Fruit fly (Drosophila melanogaster) whole organism, embryonic: ENCODE data around the gene PolA1.
A peak's percentile ranks its signal among the peaks of the same experiment; 100 is the strongest.

Experiments
- Atf3 ChIP-seq: fragments of 200-800 bp; sonication (Bioruptor generic); optimal IDR thresholded peaks from 3 replicates; lab custom pipeline; 2016; ENCODE audit warnings: missing biosample characterization, missing genetic modification characterization
- BtbVII ChIP-seq: fragments of 200-800 bp; sonication (Bioruptor generic); optimal IDR thresholded peaks from 3 replicates; lab custom pipeline; 2017; ENCODE audit warnings: missing biosample characterization, mild to moderate bottlenecking, missing genetic modification characterization
- CG10979 ChIP-seq: fragments of 200-800 bp; sonication (Bioruptor generic); optimal IDR thresholded peaks from 2 replicates; lab custom pipeline; 2018; ENCODE audit warnings: missing biosample characterization, mild to moderate bottlenecking, missing genetic modification characterization, moderate library complexity
- CG11695 ChIP-seq: fragments of 200-800 bp; sonication (Bioruptor generic); IDR thresholded peaks from 3 replicates; pipeline ENCODE4 v1.3.6; 2022; ENCODE audit warnings: missing biosample characterization, missing genetic modification characterization
- CG12071 ChIP-seq: fragments of 200-800 bp; sonication (Bioruptor generic); optimal IDR thresholded peaks from 3 replicates; lab custom pipeline; 2018; ENCODE audit warnings: missing biosample characterization, mild to moderate bottlenecking, missing genetic modification characterization
- CG14860 ChIP-seq: fragments of 200-800 bp; sonication (Bioruptor generic); IDR thresholded peaks from 3 replicates; pipeline ENCODE4 v1.3.6; 2022; ENCODE audit warnings: missing biosample characterization, missing genetic modification characterization; ENCODE audit not compliant: partially characterized antibody
- CG17359 ChIP-seq: fragments of 200-800 bp; sonication (Bioruptor generic); optimal IDR thresholded peaks from 3 replicates; lab custom pipeline; 2018; ENCODE audit warnings: missing biosample characterization, mild to moderate bottlenecking, missing genetic modification characterization, moderate library complexity
- CG17802 ChIP-seq: fragments of 200-800 bp; sonication (Bioruptor generic); optimal IDR thresholded peaks from 2 replicates; lab custom pipeline; 2018; ENCODE audit warnings: missing biosample characterization, mild to moderate bottlenecking, missing genetic modification characterization, moderate library complexity
- CG1792 ChIP-seq: fragments of 200-800 bp; sonication (Bioruptor generic); optimal IDR thresholded peaks from 2 replicates; lab custom pipeline; 2016; ENCODE audit warnings: missing biosample characterization, missing genetic modification characterization
- CG2120 ChIP-seq: fragments of 200-800 bp; sonication (Bioruptor generic); optimal IDR thresholded peaks from 3 replicates; lab custom pipeline; 2016; ENCODE audit warnings: missing biosample characterization, missing genetic modification characterization
- CG2678 ChIP-seq: fragments of 200-800 bp; sonication (Bioruptor generic); optimal IDR thresholded peaks from 3 replicates; lab custom pipeline; 2019; ENCODE audit warnings: missing biosample characterization, mild to moderate bottlenecking, missing genetic modification characterization, moderate library complexity
- CG2712 ChIP-seq: fragments of 200-800 bp; optimal IDR thresholded peaks from 3 replicates; lab custom pipeline; 2019; ENCODE audit warnings: missing biosample characterization, mild to moderate bottlenecking, missing genetic modification characterization, moderate library complexity
- CG30431 ChIP-seq: fragments of 200-800 bp; sonication (Bioruptor generic); optimal IDR thresholded peaks from 2 replicates; lab custom pipeline; 2017; ENCODE audit warnings: missing biosample characterization, missing genetic modification characterization
- CG3065 ChIP-seq: fragments of 200-800 bp; sonication (Bioruptor generic); optimal IDR thresholded peaks from 2 replicates; lab custom pipeline; 2016; ENCODE audit warnings: missing biosample characterization, missing genetic modification characterization
- CG32532 ChIP-seq: fragments of 200-800 bp; sonication (Bioruptor generic); IDR thresholded peaks from 2 replicates; pipeline ENCODE4 v1.3.6; 2022; ENCODE audit warnings: missing biosample characterization, missing genetic modification characterization
- CG3407 ChIP-seq: fragments of 200-800 bp; sonication (Bioruptor generic); optimal IDR thresholded peaks from 2 replicates; lab custom pipeline; 2018; ENCODE audit warnings: missing biosample characterization, mild to moderate bottlenecking, missing genetic modification characterization
- CG3995 ChIP-seq: fragments of 200-800 bp; sonication (Bioruptor generic); optimal IDR thresholded peaks from 3 replicates; lab custom pipeline; 2016; ENCODE audit warnings: missing biosample characterization, missing genetic modification characterization
- CG4328 ChIP-seq: fragments of 200-800 bp; sonication (Bioruptor generic); optimal IDR thresholded peaks from 3 replicates; lab custom pipeline; 2017; ENCODE audit warnings: missing biosample characterization, missing genetic modification reagents, missing genetic modification characterization
- CG4617 ChIP-seq: fragments of 200-800 bp; sonication (Bioruptor generic); optimal IDR thresholded peaks from 3 replicates; lab custom pipeline; 2016; ENCODE audit warnings: missing biosample characterization, missing genetic modification characterization, borderline replicate concordance
- CG5245 ChIP-seq: fragments of 200-800 bp; sonication (Bioruptor generic); optimal IDR thresholded peaks from 3 replicates; lab custom pipeline; 2016; ENCODE audit warnings: missing biosample characterization, missing genetic modification characterization
- CG7357 ChIP-seq: fragments of 200-800 bp; sonication (Bioruptor generic); IDR thresholded peaks from 3 replicates; pipeline ENCODE4 v1.3.6; 2022; ENCODE audit warnings: missing biosample characterization, missing genetic modification characterization
- CG7928 ChIP-seq: fragments of 200-800 bp; sonication (Bioruptor generic); optimal IDR thresholded peaks from 2 replicates; lab custom pipeline; 2017; ENCODE audit warnings: missing biosample characterization, mild to moderate bottlenecking, missing genetic modification characterization
- CG7987 ChIP-seq: fragments of 200-800 bp; sonication (Bioruptor generic); optimal IDR thresholded peaks from 2 replicates; lab custom pipeline; 2018; ENCODE audit warnings: missing biosample characterization, mild to moderate bottlenecking, missing genetic modification characterization, moderate library complexity
- Ets97D ChIP-seq: fragments of 200-800 bp; sonication (Bioruptor generic); optimal IDR thresholded peaks from 3 replicates; lab custom pipeline; 2016; ENCODE audit warnings: missing biosample characterization, missing genetic modification characterization
- Fer3 ChIP-seq: fragments of 200-800 bp; sonication (Bioruptor generic); optimal IDR thresholded peaks from 2 replicates; lab custom pipeline; 2018; ENCODE audit warnings: missing biosample characterization, mild to moderate bottlenecking, missing genetic modification characterization, moderate library complexity
- Gug ChIP-seq: fragments of 200-800 bp; sonication (Bioruptor generic); IDR thresholded peaks from 4 replicates; pipeline ENCODE4 v1.3.6; 2022; ENCODE audit warnings: missing biosample characterization, missing genetic modification characterization
- Med ChIP-seq: fragments of 200-800 bp; sonication (Bioruptor generic); peaks from one replicate; lab custom pipeline; 2016; ENCODE audit warnings: missing biosample characterization, missing genetic modification characterization, mild to moderate bottlenecking, inconsistent platforms, moderate library complexity
- Nf-YC ChIP-seq: fragments of 200-800 bp; optimal IDR thresholded peaks from 3 replicates; lab custom pipeline; 2019; ENCODE audit warnings: missing biosample characterization, mild to moderate bottlenecking, missing genetic modification characterization, moderate library complexity
- Oli ChIP-seq: fragments of 200-800 bp; sonication (Bioruptor generic); optimal IDR thresholded peaks from 2 replicates; lab custom pipeline; 2018; ENCODE audit warnings: missing biosample characterization, mild to moderate bottlenecking, missing genetic modification characterization, moderate library complexity
- Optix ChIP-seq: fragments of 200-800 bp; sonication (Bioruptor generic); IDR thresholded peaks from 3 replicates; pipeline ENCODE4 v1.3.6; 2022; ENCODE audit warnings: missing biosample characterization, missing genetic modification characterization
- Sox100B ChIP-seq: fragments of 200-800 bp; sonication (Bioruptor generic); optimal IDR thresholded peaks from 3 replicates; lab custom pipeline; 2018; ENCODE audit warnings: missing biosample characterization, mild to moderate bottlenecking, missing genetic modification characterization
- Spps ChIP-seq: fragments of 200-800 bp; sonication (Bioruptor generic); optimal IDR thresholded peaks from 2 replicates; lab custom pipeline; 2018; ENCODE audit warnings: missing biosample characterization, mild to moderate bottlenecking, missing genetic modification characterization
- TFAM ChIP-seq: fragments of 200-800 bp; sonication (Bioruptor generic); optimal IDR thresholded peaks from 2 replicates; lab custom pipeline; 2017; ENCODE audit warnings: missing biosample characterization, missing genetic modification characterization, inconsistent platforms
- Taf1 ChIP-seq: fragments of 200-800 bp; sonication (Bioruptor generic); IDR thresholded peaks from 2 replicates; pipeline ENCODE4 v1.3.6; 2022; ENCODE audit warnings: missing biosample characterization, missing genetic modification characterization
- Trl ChIP-seq, 3 experiments: fragments of >200 bp in 2 of 3; fragments of 200-800 bp in 1 of 3; sonication (Bioruptor generic) in 1 of 3; optimal IDR thresholded peaks; 2 replicates in 1 of 3; 3 replicates in 2 of 3; lab custom pipeline; 2016 to 2017; ENCODE audit warnings: missing biosample characterization in 1 of 3, missing genetic modification characterization in 1 of 3
- bbx ChIP-seq: fragments of 200-800 bp; sonication (Bioruptor generic); IDR thresholded peaks from 2 replicates; pipeline ENCODE4 v1.3.6; 2022; ENCODE audit warnings: missing biosample characterization, missing genetic modification characterization; ENCODE audit not compliant: partially characterized antibody
- br ChIP-seq: fragments of >200 bp; optimal IDR thresholded peaks from 2 replicates; lab custom pipeline; 2017
- btn ChIP-seq: fragments of 200-800 bp; sonication (Bioruptor generic); optimal IDR thresholded peaks from 2 replicates; lab custom pipeline; 2016; ENCODE audit warnings: missing biosample characterization, missing genetic modification characterization
- cas ChIP-seq: fragments of 200-800 bp; sonication (Bioruptor generic); IDR thresholded peaks from 2 replicates; pipeline ENCODE4 v1.3.6; 2022; ENCODE audit warnings: missing biosample characterization, missing genetic modification characterization
- cg ChIP-seq: fragments of 200-800 bp; sonication (Bioruptor generic); optimal IDR thresholded peaks from 3 replicates; lab custom pipeline; 2019; ENCODE audit warnings: missing biosample characterization, mild to moderate bottlenecking, missing genetic modification characterization, moderate library complexity
- en ChIP-seq: fragments of 200-800 bp; sonication (Bioruptor generic); optimal IDR thresholded peaks from 2 replicates; lab custom pipeline; 2016; ENCODE audit warnings: missing biosample characterization, missing genetic modification characterization
- gsb ChIP-seq: fragments of 200-800 bp; sonication (Bioruptor generic); IDR thresholded peaks from 2 replicates; pipeline ENCODE4 v1.3.6; 2022; ENCODE audit warnings: missing biosample characterization, missing genetic modification characterization
- jigr1 ChIP-seq: fragments of 200-800 bp; sonication (Bioruptor generic); IDR thresholded peaks from 3 replicates; pipeline ENCODE4 v1.3.6; 2022; ENCODE audit warnings: missing biosample characterization, missing genetic modification characterization
- lmd ChIP-seq: fragments of 200-800 bp; sonication (Bioruptor generic); IDR thresholded peaks from 2 replicates; pipeline ENCODE4 v1.3.6; 2022; ENCODE audit warnings: missing biosample characterization, missing genetic modification characterization
- pho ChIP-seq: fragments of 200-800 bp; sonication (Bioruptor generic); optimal IDR thresholded peaks from 2 replicates; lab custom pipeline; 2016; ENCODE audit warnings: missing biosample characterization, missing genetic modification characterization
- pzg ChIP-seq: fragments of 200-800 bp; sonication (Bioruptor generic); optimal IDR thresholded peaks from 3 replicates; lab custom pipeline; 2018; ENCODE audit warnings: missing biosample characterization, mild to moderate bottlenecking, missing genetic modification characterization, moderate library complexity
- schlank ChIP-seq: fragments of 200-800 bp; sonication (Bioruptor generic); optimal IDR thresholded peaks from 2 replicates; lab custom pipeline; 2018; ENCODE audit warnings: missing biosample characterization, mild to moderate bottlenecking, missing genetic modification characterization
- slp2 ChIP-seq: fragments of 200-800 bp; sonication (Bioruptor generic); optimal IDR thresholded peaks from 2 replicates; lab custom pipeline; 2016; ENCODE audit warnings: missing biosample characterization, missing genetic modification characterization
- tgo ChIP-seq: fragments of 200-800 bp; sonication (Bioruptor generic); IDR thresholded peaks from 3 replicates; pipeline ENCODE4 v1.3.6; 2022; ENCODE audit warnings: missing biosample characterization, missing genetic modification characterization
- tin ChIP-seq: fragments of 200-800 bp; sonication (Bioruptor generic); optimal IDR thresholded peaks from 3 replicates; lab custom pipeline; 2016; ENCODE audit warnings: missing biosample characterization, missing genetic modification characterization

The PolA1 gene

dm6 chr3R:21632930-21633780 lies 38.4 kb downstream of the PolA1 start (continued):
- TF ChIP-seq Nf-YC (tag; lab: Kevin White, UChicago), result peak; percentile 35
- TF ChIP-seq Fer3 (tag; lab: Kevin White, UChicago), result peak; percentile 23
- no peak for TF ChIP-seq CG5245 (GFP tag; lab: Kevin White, UChicago)
- TF ChIP-seq CG3407 (GFP tag; lab: Kevin White, UChicago), result no peak
- TF ChIP-seq CG1792 (GFP tag; lab: Kevin White, UChicago), result no peak
- TF ChIP-seq Trl (optimal IDR thresholded peaks at IDR 0.05; lab: Kevin White, UChicago), result peak; percentile 90 to 91
- no peak for TF ChIP-seq Trl (GFP tag; optimal IDR thresholded peaks at IDR 0.05; lab: Kevin White, UChicago)
- no peak for TF ChIP-seq jigr1 (GFP tag; lab: Robert Waterston, UW)
- no peak for TF ChIP-seq gsb (GFP tag; lab: Robert Waterston, UW)
- TF ChIP-seq Taf1, result no peak
- TF ChIP-seq pho, result no peak
- TF ChIP-seq CG17359 (tag; lab: Kevin White, UChicago), result peak; percentile 39
- no peak for TF ChIP-seq CG12071
- no peak for TF ChIP-seq schlank (tag; lab: Kevin White, UChicago)
- TF ChIP-seq CG11695 (GFP tag; lab: Robert Waterston, UW), result no peak
- TF ChIP-seq CG17802 (tag; lab: Kevin White, UChicago), result no peak
- TF ChIP-seq CG2120 (GFP tag; lab: Kevin White, UChicago), result peak; percentile 27
- TF ChIP-seq Oli, result peak; percentile 27
- TF ChIP-seq CG2678 (tag; lab: Kevin White, UChicago), result peak; percentile 66
- no peak for TF ChIP-seq br
- no peak for TF ChIP-seq btn (GFP tag; lab: Kevin White, UChicago)
- TF ChIP-seq cas (GFP tag; lab: Robert Waterston, UW), result no peak
- TF ChIP-seq Atf3, result no peak
- TF ChIP-seq CG30431 (GFP tag; lab: Kevin White, UChicago), result no peak
- no peak for TF ChIP-seq Ets97D
- TF ChIP-seq Spps (tag; lab: Kevin White, UChicago), result peak; percentile 31
- TF ChIP-seq lmd (GFP tag; lab: Robert Waterston, UW), result no peak
- no peak for TF ChIP-seq pzg (GFP tag; lab: Kevin White, UChicago)
- no peak for TF ChIP-seq CG7357
- TF ChIP-seq BtbVII (GFP tag; lab: Kevin White, UChicago), result no peak
- TF ChIP-seq CG10979, result peak; percentile 65
- TF ChIP-seq en, result no peak
- no peak for TF ChIP-seq CG32532 (GFP tag; lab: Robert Waterston, UW)
- TF ChIP-seq tin (GFP tag; lab: Kevin White, UChicago), result peak; percentile 3
- TF ChIP-seq TFAM, result no peak
- no peak for TF ChIP-seq CG7987 (GFP tag; lab: Kevin White, UChicago)
- peak; percentile 68 for TF ChIP-seq Sox100B (GFP tag; lab: Kevin White, UChicago)
- no peak for TF ChIP-seq CG4328 (GFP tag; lab: Kevin White, UChicago)
- TF ChIP-seq tgo (GFP tag; lab: Robert Waterston, UW), result no peak
- peak; percentile 84 for TF ChIP-seq CG2712 (tag; lab: Kevin White, UChicago)
- peak; percentile 75 for TF ChIP-seq Med (GFP tag; lab: Kevin White, UChicago)
- TF ChIP-seq Gug (GFP tag; lab: Robert Waterston, UW), result no peak
- no peak for TF ChIP-seq slp2 (GFP tag; lab: Kevin White, UChicago)
- no peak for TF ChIP-seq Optix (GFP tag; lab: Robert Waterston, UW)
- TF ChIP-seq bbx (GFP tag; lab: Robert Waterston, UW), result no peak
- peak; percentile 12 for TF ChIP-seq CG3995 (GFP tag; lab: Kevin White, UChicago)
- TF ChIP-seq CG7928, result no peak
- no peak for TF ChIP-seq CG3065 (GFP tag; lab: Kevin White, UChicago)
- TF ChIP-seq CG4617 (GFP tag; lab: Kevin White, UChicago), result no peak
- peak; percentile 11 for TF ChIP-seq cg (GFP tag; lab: Kevin White, UChicago)
- TF ChIP-seq CG14860 (GFP tag; lab: Robert Waterston, UW), result no peak
